Fruit fly (Drosophila melanogaster) whole organism, wandering third instar larva: ENCODE data around the gene CG2854.
A peak's percentile ranks its signal among the peaks of the same experiment; 100 is the strongest.

Experiments used
- Abd-B ChIP-seq: fragments of >200 bp; optimal IDR thresholded peaks from 2 replicates; lab custom pipeline; 2017; ENCODE audit warnings: missing biosample characterization, missing genetic modification characterization
- CG32264 ChIP-seq: fragments of 200-800 bp; sonication (Bioruptor generic); optimal IDR thresholded peaks from 2 replicates; lab custom pipeline; 2016; ENCODE audit warnings: missing biosample characterization, missing genetic modification characterization
- CG9705 ChIP-seq: fragments of 200-800 bp; sonication (Bioruptor generic); optimal IDR thresholded peaks from 2 replicates; lab custom pipeline; 2018; ENCODE audit warnings: missing biosample characterization, mild to moderate bottlenecking, missing genetic modification characterization
- CrebA ChIP-seq: fragments of 200-800 bp; sonication (Bioruptor generic); optimal IDR thresholded peaks from 2 replicates; lab custom pipeline; 2016; ENCODE audit warnings: missing biosample characterization, mild to moderate bottlenecking, missing genetic modification characterization, borderline replicate concordance
- Dfd ChIP-seq: fragments of >200 bp; optimal IDR thresholded peaks from 2 replicates; lab custom pipeline; 2017; ENCODE audit warnings: missing biosample characterization, missing genetic modification characterization
- Dif ChIP-seq: fragments of 200-275, 200-300 bp; sonication (Bioruptor generic); optimal IDR thresholded peaks from 2 replicates; lab custom pipeline; 2018; ENCODE audit warnings: missing biosample characterization, missing genetic modification characterization; ENCODE audit not compliant: partially characterized antibody
- GATAd ChIP-seq: sonication (Bioruptor generic); optimal IDR thresholded peaks from 2 replicates; lab custom pipeline; 2016; ENCODE audit warnings: missing biosample characterization, missing genetic modification characterization
- HLH106 ChIP-seq: fragments of 200-800 bp; optimal IDR thresholded peaks from 3 replicates; lab custom pipeline; 2019; ENCODE audit warnings: missing biosample characterization, mild to moderate bottlenecking, missing genetic modification characterization, moderate library complexity
- Hnf4 ChIP-seq: fragments of 200-800 bp; sonication (Bioruptor generic); optimal IDR thresholded peaks from 2 replicates; lab custom pipeline; 2016; ENCODE audit warnings: missing biosample characterization, mild to moderate bottlenecking, missing genetic modification characterization
- Hr78 ChIP-seq: fragments of >200 bp; optimal IDR thresholded peaks from 2 replicates; lab custom pipeline; 2017; ENCODE audit warnings: missing biosample characterization, missing genetic modification characterization
- Hr83 ChIP-seq: fragments of 200-300 bp; sonication (Bioruptor generic); optimal IDR thresholded peaks from 2 replicates; lab custom pipeline; 2016; ENCODE audit warnings: missing biosample characterization, mild to moderate bottlenecking, missing genetic modification characterization, moderate library complexity; ENCODE audit not compliant: poor library complexity, severe bottlenecking
- Jra ChIP-seq: sonication (Bioruptor generic); optimal IDR thresholded peaks from 2 replicates; lab custom pipeline; 2016; ENCODE audit warnings: missing biosample characterization, missing genetic modification characterization
- Mio ChIP-seq: sonication (Bioruptor generic); optimal IDR thresholded peaks from 2 replicates; lab custom pipeline; 2016; ENCODE audit warnings: missing biosample characterization, missing genetic modification characterization
- N ChIP-seq: fragments of >200 bp; optimal IDR thresholded peaks from 2 replicates; lab custom pipeline; 2018; ENCODE audit warnings: missing biosample characterization, missing external identifiers, missing genetic modification characterization
- OdsH ChIP-seq: fragments of 200-800 bp; sonication (Bioruptor generic); optimal IDR thresholded peaks from 2 replicates; lab custom pipeline; 2016; ENCODE audit warnings: missing biosample characterization, mild to moderate bottlenecking, missing genetic modification characterization
- Rel ChIP-seq, 2 experiments: fragments of 200-800 bp; sonication (Bioruptor generic) in 1 of 2; optimal IDR thresholded peaks; 2 replicates in 1 of 2; 3 replicates in 1 of 2; lab custom pipeline; 2016 to 2019; ENCODE audit warnings: mild to moderate bottlenecking in 2 of 2, missing biosample characterization in 2 of 2, missing genetic modification characterization in 2 of 2, moderate library complexity in 1 of 2
- Sp1 ChIP-seq: fragments of 200-800 bp; sonication (Bioruptor generic); optimal IDR thresholded peaks from 3 replicates; lab custom pipeline; 2019; ENCODE audit warnings: missing biosample characterization, mild to moderate bottlenecking, missing genetic modification characterization, moderate library complexity
- Vsx2 ChIP-seq: fragments of 200-300, 225-300 bp; sonication (Bioruptor generic); optimal IDR thresholded peaks from 2 replicates; lab custom pipeline; 2018; ENCODE audit warnings: missing biosample characterization, missing genetic modification characterization; ENCODE audit not compliant: partially characterized antibody
- br ChIP-seq: fragments of 200-800 bp; sonication (Bioruptor generic); optimal IDR thresholded peaks from 2 replicates; lab custom pipeline; 2016; ENCODE audit warnings: missing biosample characterization, missing genetic modification characterization
- brk ChIP-seq: fragments of 200-800 bp; sonication (Bioruptor generic); optimal IDR thresholded peaks from 2 replicates; lab custom pipeline; 2016; ENCODE audit warnings: missing biosample characterization, mild to moderate bottlenecking, missing genetic modification characterization
- dl ChIP-seq, 2 experiments: fragments of 175-275, 200-275 bp in 1 of 2; fragments of 200-275 bp in 1 of 2; sonication (Bioruptor generic); optimal IDR thresholded peaks; lab custom pipeline; 2018; ENCODE audit warnings: mild to moderate bottlenecking in 2 of 2, missing biosample characterization in 2 of 2, missing genetic modification characterization in 2 of 2, moderate library complexity in 2 of 2; ENCODE audit not compliant: partially characterized antibody in 2 of 2, insufficient read depth in 1 of 2
- dmrt93B ChIP-seq: fragments of 200-800 bp; sonication (Bioruptor generic); optimal IDR thresholded peaks from 2 replicates; lab custom pipeline; 2018; ENCODE audit warnings: missing biosample characterization, mild to moderate bottlenecking, missing genetic modification characterization
- dsf ChIP-seq: sonication (Bioruptor generic); optimal IDR thresholded peaks from 2 replicates; lab custom pipeline; 2016; ENCODE audit warnings: missing biosample characterization, missing genetic modification characterization, borderline replicate concordance
- ey ChIP-seq: fragments of 200-800 bp; sonication (Bioruptor generic); optimal IDR thresholded peaks from 2 replicates; lab custom pipeline; 2016; ENCODE audit warnings: missing biosample characterization, missing genetic modification characterization
- foxo ChIP-seq, 2 experiments: fragments of 200-800 bp; sonication (Bioruptor generic); optimal IDR thresholded peaks; 2 replicates in 1 of 2; 3 replicates in 1 of 2; lab custom pipeline; 2016 to 2017; ENCODE audit warnings: missing biosample characterization in 2 of 2, missing genetic modification characterization in 2 of 2
- fru ChIP-seq: fragments of 200-800 bp; sonication (Bioruptor generic); optimal IDR thresholded peaks from 3 replicates; lab custom pipeline; 2016; ENCODE audit warnings: missing biosample characterization, mild to moderate bottlenecking, missing genetic modification characterization
- h ChIP-seq: fragments of 200-800 bp; sonication (Bioruptor generic); optimal IDR thresholded peaks from 3 replicates; lab custom pipeline; 2016; ENCODE audit warnings: missing biosample characterization, mild to moderate bottlenecking, missing genetic modification characterization
- jim ChIP-seq: fragments of 175-275, 200-325 bp; sonication (Bioruptor generic); optimal IDR thresholded peaks from 2 replicates; lab custom pipeline; 2016; ENCODE audit warnings: missing biosample characterization, mild to moderate bottlenecking, missing genetic modification characterization
- lola ChIP-seq: fragments of >200 bp; optimal IDR thresholded peaks from 2 replicates; lab custom pipeline; 2017; ENCODE audit warnings: missing biosample characterization, missing genetic modification characterization
- pan ChIP-seq: fragments of >200 bp; optimal IDR thresholded peaks from 2 replicates; lab custom pipeline; 2017
- psq ChIP-seq: fragments of 200-800 bp; sonication (Bioruptor generic); optimal IDR thresholded peaks from 3 replicates; lab custom pipeline; 2017; ENCODE audit warnings: missing biosample characterization, mild to moderate bottlenecking, missing genetic modification characterization, moderate library complexity
- rgr ChIP-seq: fragments of 200-800 bp; sonication (Bioruptor generic); optimal IDR thresholded peaks from 3 replicates; lab custom pipeline; 2016; ENCODE audit warnings: missing biosample characterization, mild to moderate bottlenecking, missing genetic modification characterization
- sage ChIP-seq: fragments of 200-800 bp; sonication (Bioruptor generic); optimal IDR thresholded peaks from 2 replicates; lab custom pipeline; 2016; ENCODE audit warnings: missing biosample characterization, mild to moderate bottlenecking, missing genetic modification characterization
- sv ChIP-seq: fragments of 200-800 bp; sonication (Bioruptor generic); optimal IDR thresholded peaks from 3 replicates; lab custom pipeline; 2016; ENCODE audit warnings: missing biosample characterization, missing genetic modification characterization
- usp ChIP-seq: fragments of >200 bp; optimal IDR thresholded peaks from 2 replicates; lab custom pipeline; 2017; ENCODE audit warnings: missing biosample characterization, missing genetic modification characterization
- woc ChIP-seq: sonication (Bioruptor generic); optimal IDR thresholded peaks from 2 replicates; lab custom pipeline; 2016; ENCODE audit warnings: missing biosample characterization, mild to moderate bottlenecking, missing genetic modification characterization

CG2854 gene

dm6 chrX:2306760-2307159 lies 20.2 kb upstream of the CG2854 start:
- no peak for TF ChIP-seq Vsx2 (GFP tag; lab: Kevin White, UChicago)
- no peak for TF ChIP-seq fru (GFP tag; lab: Kevin White, UChicago)
- no peak for TF ChIP-seq CG9705 (GFP tag; lab: Kevin White, UChicago)
- no peak for TF ChIP-seq jim (GFP tag; lab: Kevin White, UChicago)
- no peak for TF ChIP-seq pan (lab: Kevin White, UChicago)
- TF ChIP-seq Dfd (GFP tag; lab: Kevin White, UChicago), result no peak
- TF ChIP-seq N (GFP tag; lab: Kevin White, UChicago), result no peak
- no peak for TF ChIP-seq GATAd (GFP tag; lab: Kevin White, UChicago)
- TF ChIP-seq Hr78 (GFP tag; lab: Kevin White, UChicago), result no peak
- TF ChIP-seq CrebA (GFP tag; lab: Kevin White, UChicago), result no peak
- no peak for TF ChIP-seq HLH106
- TF ChIP-seq foxo (GFP tag; optimal IDR thresholded peaks at IDR 0.05; lab: Kevin White, UChicago), result no peak
- TF ChIP-seq brk, result no peak
- no peak for TF ChIP-seq ey
- TF ChIP-seq OdsH (GFP tag; lab: Kevin White, UChicago), result no peak
- TF ChIP-seq sage (GFP tag; lab: Kevin White, UChicago), result no peak
- no peak for TF ChIP-seq sv
- TF ChIP-seq dl (GFP tag; optimal IDR thresholded peaks at IDR 0.05; lab: Kevin White, UChicago; ENCODE audit: insufficient read depth in 1 of 2, partially characterized antibody in 2 of 2), result no peak
- no peak for TF ChIP-seq lola (GFP tag; lab: Kevin White, UChicago)
- TF ChIP-seq Jra (GFP tag; lab: Kevin White, UChicago), result no peak

dm6 chrX:2307564-2307963 lies 19.4 kb upstream of the CG2854 start:
- TF ChIP-seq h (GFP tag; lab: Kevin White, UChicago) (peak; percentile 21), Jra (GFP tag; lab: Kevin White, UChicago) (no peak), Hr78 (GFP tag; lab: Kevin White, UChicago) (no peak), foxo (GFP tag; optimal IDR thresholded peaks at IDR 0.05; lab: Kevin White, UChicago) (peak in 1 of 2 experiments; percentile 17)

DNA sequence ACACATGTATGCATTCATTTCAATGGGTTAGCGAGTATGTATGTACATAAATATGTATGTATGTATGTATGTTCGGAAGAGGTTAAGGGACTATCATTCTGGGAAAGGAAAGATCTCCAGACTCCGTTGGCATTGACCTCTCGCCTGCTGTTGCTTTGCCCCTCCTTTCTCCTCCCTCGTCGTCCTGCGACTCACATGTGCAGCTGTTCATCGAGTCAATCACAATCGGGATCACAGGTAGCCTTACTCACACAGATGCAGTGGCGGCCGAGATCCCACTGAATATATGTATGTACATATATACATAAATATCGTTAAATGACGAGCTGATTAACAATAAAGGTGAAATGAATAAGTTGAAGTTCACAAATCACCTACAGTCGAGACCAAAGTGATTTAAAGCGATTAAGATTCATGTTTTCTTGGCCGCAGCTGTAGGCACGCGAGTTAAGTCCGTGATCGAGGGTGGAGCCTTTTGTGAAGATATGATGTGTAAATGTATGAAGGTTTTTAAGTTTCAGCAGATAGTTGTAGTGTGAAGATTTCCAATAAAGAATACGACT lies 18.4 kb upstream of the CG2854 start:
- TF ChIP-seq pan (lab: Kevin White, UChicago) (no peak), h (GFP tag; lab: Kevin White, UChicago) (peak; percentile 44)

- TF ChIP-seq sage (GFP tag; lab: Kevin White, UChicago) (no peak), HLH106 (no peak), OdsH (GFP tag; lab: Kevin White, UChicago) (peak; percentile 27), CG9705 (GFP tag; lab: Kevin White, UChicago) (no peak), Abd-B (GFP tag; lab: Kevin White, UChicago) (no peak), GATAd (GFP tag; lab: Kevin White, UChicago) (peak; percentile 67), usp (GFP tag; lab: Kevin White, UChicago) (no peak), psq (GFP tag; lab: Kevin White, UChicago) (peak; percentile 86), Hr83 (GFP tag; lab: Kevin White, UChicago) (peak; percentile 10), N (GFP tag; lab: Kevin White, UChicago) (peak; percentile 22), pan (lab: Kevin White, UChicago) (peak; percentile 32), dl (GFP tag; optimal IDR thresholded peaks at IDR 0.05; lab: Kevin White, UChicago; ENCODE audit: insufficient read depth in 1 of 2, partially characterized antibody in 2 of 2) (peak; percentile 96 to 98), foxo (GFP tag; optimal IDR thresholded peaks at IDR 0.05; lab: Kevin White, UChicago) (peak; percentile 16 to 38), Vsx2 (GFP tag; lab: Kevin White, UChicago) (peak; percentile 95), Mio (GFP tag; lab: Kevin White, UChicago) (no peak), Hnf4 (peak; percentile 3), CrebA (GFP tag; lab: Kevin White, UChicago) (no peak), rgr (GFP tag; lab: Kevin White, UChicago) (peak; percentile 30), fru (GFP tag; lab: Kevin White, UChicago) (peak; percentile 52), Sp1 (GFP tag; lab: Kevin White, UChicago) (peak; percentile 21), Hr78 (GFP tag; lab: Kevin White, UChicago) (no peak), Rel (GFP tag; optimal IDR thresholded peaks at IDR 0.05; lab: Kevin White, UChicago) (no peak), Rel (tag; optimal IDR thresholded peaks at IDR 0.05; lab: Kevin White, UChicago) (peak; percentile 84), dsf (GFP tag; lab: Kevin White, UChicago) (no peak), ey (no peak), CG32264 (GFP tag; lab: Kevin White, UChicago) (no peak), Dif (GFP tag; lab: Kevin White, UChicago) (peak; percentile 98), dmrt93B (GFP tag; lab: Kevin White, UChicago) (no peak), Jra (GFP tag; lab: Kevin White, UChicago) (peak; percentile 62), br (GFP tag; lab: Kevin White, UChicago) (peak; percentile 14), woc (GFP tag; lab: Kevin White, UChicago) (peak; percentile 8), h (GFP tag; lab: Kevin White, UChicago) (peak; percentile 95), brk (no peak)
Observed at dm6 chrX:2317347-2317832, 9.5 kb upstream of the CG2854 start.
